Fruit fly (Drosophila melanogaster) whole organism, embryonic: ENCODE measurements around the gene CG17270.

Source experiments
- Bgb ChIP-seq: fragments of 200-800 bp; sonication (Bioruptor generic); IDR thresholded peaks from 2 replicates; pipeline ENCODE4 v1.3.6; 2022; ENCODE audit warnings: missing biosample characterization, missing genetic modification characterization; ENCODE audit not compliant: partially characterized antibody
- CG10321 ChIP-seq: fragments of 200-800 bp; sonication (Bioruptor generic); IDR thresholded peaks from 2 replicates; pipeline ENCODE4 v1.3.6; 2022; ENCODE audit warnings: missing biosample characterization, missing genetic modification characterization
- CG10431 ChIP-seq: fragments of 200-800 bp; sonication (Bioruptor generic); optimal IDR thresholded peaks from 3 replicates; lab custom pipeline; 2018; ENCODE audit warnings: missing biosample characterization, mild to moderate bottlenecking, missing genetic modification characterization
- CG13287 ChIP-seq: fragments of 200-800 bp; sonication (Bioruptor generic); IDR thresholded peaks from 2 replicates; pipeline ENCODE4 v1.3.6; 2022; ENCODE audit warnings: missing biosample characterization, missing genetic modification characterization; ENCODE audit not compliant: partially characterized antibody
- CG15479 ChIP-seq: fragments of 200-800 bp; sonication (Bioruptor generic); optimal IDR thresholded peaks from 3 replicates; lab custom pipeline; 2019; ENCODE audit warnings: missing biosample characterization, mild to moderate bottlenecking, missing genetic modification characterization, moderate library complexity
- CG16813 ChIP-seq: fragments of 200-800 bp; sonication (Bioruptor generic); IDR thresholded peaks from 3 replicates; pipeline ENCODE4 v1.3.6; 2022; ENCODE audit warnings: missing biosample characterization, missing genetic modification characterization; ENCODE audit not compliant: partially characterized antibody
- CG33213 ChIP-seq: fragments of 200-800 bp; sonication (Bioruptor generic); optimal IDR thresholded peaks from 3 replicates; lab custom pipeline; 2016; ENCODE audit warnings: missing biosample characterization, missing genetic modification characterization
- CG3726 ChIP-seq: fragments of 200-800 bp; sonication (Bioruptor generic); IDR thresholded peaks from 3 replicates; pipeline ENCODE4, ENCODE4 v1.3.6; 2022; ENCODE audit warnings: missing biosample characterization, missing genetic modification characterization
- CG42726 ChIP-seq: fragments of 200-800 bp; sonication (Bioruptor generic); IDR thresholded peaks from 2 replicates; pipeline ENCODE4 v1.3.6; 2022; ENCODE audit warnings: missing biosample characterization, missing genetic modification characterization; ENCODE audit not compliant: partially characterized antibody
- CG8290 ChIP-seq, 3 experiments: fragments of 200-800 bp; sonication (Bioruptor generic); optimal IDR thresholded peaks; 2 replicates each; lab custom pipeline; 2016 to 2019; ENCODE audit warnings: missing biosample characterization in 3 of 3, missing genetic modification characterization in 3 of 3, mild to moderate bottlenecking in 2 of 3, moderate library complexity in 1 of 3
- D ChIP-seq, 2 experiments: fragments of 200-800 bp in 1 of 2; fragments of >200 bp in 1 of 2; sonication (Bioruptor generic) in 1 of 2; optimal IDR thresholded peaks; 2 replicates in 1 of 2; 3 replicates in 1 of 2; lab custom pipeline; 2017; ENCODE audit warnings: mild to moderate bottlenecking in 1 of 2, missing biosample characterization in 1 of 2, missing genetic modification characterization in 1 of 2, missing genetic modification reagents in 1 of 2
- Doc3 ChIP-seq: fragments of 200-800 bp; sonication (Bioruptor generic); IDR thresholded peaks from 3 replicates; pipeline ENCODE4 v1.3.6; 2022; ENCODE audit warnings: missing biosample characterization, missing genetic modification characterization; ENCODE audit not compliant: partially characterized antibody
- Drgx ChIP-seq: fragments of 200-800 bp; sonication (Bioruptor generic); IDR thresholded peaks from 2 replicates; pipeline ENCODE4 v1.3.6; 2022; ENCODE audit warnings: missing biosample characterization, missing genetic modification characterization
- Ets65A ChIP-seq: fragments of 200-800 bp; sonication (Bioruptor generic); peaks from one replicate; lab custom pipeline; 2016; ENCODE audit warnings: missing biosample characterization, missing genetic modification characterization
- Fer2 ChIP-seq: fragments of 200-800 bp; sonication (Bioruptor generic); optimal IDR thresholded peaks from 2 replicates; lab custom pipeline; 2018; ENCODE audit warnings: missing biosample characterization, mild to moderate bottlenecking, missing genetic modification characterization, moderate library complexity
- HHEX ChIP-seq: fragments of 200-800 bp; sonication (Bioruptor generic); optimal IDR thresholded peaks from 3 replicates; lab custom pipeline; 2017; ENCODE audit warnings: missing biosample characterization, mild to moderate bottlenecking, missing genetic modification characterization, missing genetic modification reagents
- Hey ChIP-seq: fragments of 200-800 bp; sonication (Bioruptor generic); optimal IDR thresholded peaks from 3 replicates; lab custom pipeline; 2018; ENCODE audit warnings: missing biosample characterization, mild to moderate bottlenecking, missing genetic modification characterization
- Hr39 ChIP-seq: fragments of >200 bp; optimal IDR thresholded peaks from 2 replicates; lab custom pipeline; 2017
- MTF-1 ChIP-seq: fragments of 200-800 bp; sonication (Bioruptor generic); optimal IDR thresholded peaks from 2 replicates; lab custom pipeline; 2018; ENCODE audit warnings: missing biosample characterization, mild to moderate bottlenecking, missing genetic modification characterization, borderline replicate concordance
- Med ChIP-seq: fragments of 200-800 bp; sonication (Bioruptor generic); peaks from one replicate; lab custom pipeline; 2016; ENCODE audit warnings: missing biosample characterization, missing genetic modification characterization, mild to moderate bottlenecking, inconsistent platforms, moderate library complexity
- Opbp ChIP-seq: fragments of 200-800 bp; sonication (Bioruptor generic); IDR thresholded peaks from 3 replicates; pipeline ENCODE4 v1.3.6; 2022; ENCODE audit warnings: missing biosample characterization, missing genetic modification characterization; ENCODE audit not compliant: partially characterized antibody
- Sry-δ ChIP-seq: fragments of 200-800 bp; sonication (Bioruptor generic); optimal IDR thresholded peaks from 2 replicates; lab custom pipeline; 2016; ENCODE audit warnings: missing biosample characterization, missing genetic modification characterization
- Trl ChIP-seq, 3 experiments: fragments of >200 bp in 2 of 3; fragments of 200-800 bp in 1 of 3; sonication (Bioruptor generic) in 1 of 3; optimal IDR thresholded peaks; 2 replicates in 1 of 3; 3 replicates in 2 of 3; lab custom pipeline; 2016 to 2017; ENCODE audit warnings: missing biosample characterization in 1 of 3, missing genetic modification characterization in 1 of 3
- Xrp1 ChIP-seq: fragments of 200-800 bp; sonication (Bioruptor generic); IDR thresholded peaks from 2 replicates; pipeline ENCODE4 v1.3.6; 2022; ENCODE audit warnings: missing biosample characterization, missing genetic modification characterization
- ara ChIP-seq: fragments of 200-800 bp; sonication (Bioruptor generic); IDR thresholded peaks from 2 replicates; pipeline ENCODE4 v1.3.6; 2022; ENCODE audit warnings: missing biosample characterization, missing genetic modification characterization
- fu2 ChIP-seq: fragments of 200-800 bp; sonication (Bioruptor generic); optimal IDR thresholded peaks from 2 replicates; lab custom pipeline; 2016; ENCODE audit warnings: missing biosample characterization, missing genetic modification characterization
- hkb ChIP-seq, 2 experiments: fragments of 200-800 bp in 1 of 2; fragments of >200 bp in 1 of 2; sonication (Bioruptor generic) in 1 of 2; IDR thresholded peaks in 1 of 2; optimal IDR thresholded peaks in 1 of 2; 2 replicates each; pipeline versions ENCODE4 v1.3.6 to Lab custom; 2017 to 2022; ENCODE audit warnings: missing biosample characterization in 1 of 2, missing genetic modification characterization in 1 of 2
- jigr1 ChIP-seq: fragments of 200-800 bp; sonication (Bioruptor generic); IDR thresholded peaks from 3 replicates; pipeline ENCODE4 v1.3.6; 2022; ENCODE audit warnings: missing biosample characterization, missing genetic modification characterization
- nerfin-1 ChIP-seq: fragments of 200-800 bp; sonication (Bioruptor generic); optimal IDR thresholded peaks from 3 replicates; lab custom pipeline; 2019; ENCODE audit warnings: missing biosample characterization, mild to moderate bottlenecking, missing genetic modification characterization, moderate library complexity
- oc ChIP-seq: fragments of 200-800 bp; sonication (Bioruptor generic); optimal IDR thresholded peaks from 2 replicates; lab custom pipeline; 2018; ENCODE audit warnings: missing biosample characterization, mild to moderate bottlenecking, missing genetic modification characterization, moderate library complexity
- seq ChIP-seq: fragments of 200-800 bp; sonication (Bioruptor generic); IDR thresholded peaks from 2 replicates; pipeline ENCODE4 v1.3.6; 2022; ENCODE audit warnings: missing biosample characterization, missing genetic modification characterization
- sqz ChIP-seq: fragments of 200-800 bp; sonication (Bioruptor generic); optimal IDR thresholded peaks from 3 replicates; lab custom pipeline; 2018; ENCODE audit warnings: missing biosample characterization, mild to moderate bottlenecking, missing genetic modification characterization
- unpg ChIP-seq: fragments of 200-800 bp; sonication (Bioruptor generic); optimal IDR thresholded peaks from 3 replicates; lab custom pipeline; 2018; ENCODE audit warnings: missing biosample characterization, mild to moderate bottlenecking, missing genetic modification characterization, moderate library complexity
- zen ChIP-seq: fragments of 200-800 bp; sonication (Bioruptor generic); optimal IDR thresholded peaks from 3 replicates; lab custom pipeline; 2018; ENCODE audit warnings: missing biosample characterization, mild to moderate bottlenecking, missing genetic modification characterization, moderate library complexity

Gene CG17270

dm6 chr3R:20802253-20802652 is 16.5 kb downstream of the CG17270 start:
- peak; percentile 88 for TF ChIP-seq Hr39 (lab: Kevin White, UChicago)
- TF ChIP-seq CG10321 (GFP tag; lab: Robert Waterston, UW), result no peak
- peak; percentile 5 for TF ChIP-seq Hey (tag; lab: Kevin White, UChicago)
- no peak for TF ChIP-seq D (optimal IDR thresholded peaks at IDR 0.05; lab: Kevin White, UChicago)
- no peak for TF ChIP-seq D (GFP tag; optimal IDR thresholded peaks at IDR 0.05; lab: Kevin White, UChicago)
- no peak for TF ChIP-seq jigr1 (GFP tag; lab: Robert Waterston, UW)

- TF ChIP-seq Ets65A (GFP tag; lab: Kevin White, UChicago), result peak; percentile 60
- TF ChIP-seq CG13287, result no peak
Measured at dm6 chr3R:20796949-20797348, 21.8 kb downstream of the CG17270 start.

dm6 chr3R:20791212-20791789 is 27.4 kb downstream of the CG17270 start:
- TF ChIP-seq CG16813, result no peak
- TF ChIP-seq CG33213, result no peak
- no peak for TF ChIP-seq CG8290 (GFP tag; optimal IDR thresholded peaks at IDR 0.05; lab: Kevin White, UChicago)
- TF ChIP-seq CG8290 (tag; optimal IDR thresholded peaks at IDR 0.05; lab: Kevin White, UChicago), result no peak
- no peak for TF ChIP-seq zen
- TF ChIP-seq CG15479 (GFP tag; lab: Kevin White, UChicago), result peak; percentile 73
- no peak for TF ChIP-seq Fer2 (tag; lab: Kevin White, UChicago)
- peak in 1 of 2 experiments; percentile 23 for TF ChIP-seq Trl (optimal IDR thresholded peaks at IDR 0.05; lab: Kevin White, UChicago)
- TF ChIP-seq Trl (GFP tag; optimal IDR thresholded peaks at IDR 0.05; lab: Kevin White, UChicago), result no peak
- TF ChIP-seq Opbp (GFP tag; lab: Robert Waterston, UW), result no peak
- no peak for TF ChIP-seq Med (GFP tag; lab: Kevin White, UChicago)
- TF ChIP-seq Doc3 (GFP tag; lab: Robert Waterston, UW), result 0 out of 3 replicates have a peak, but pooled peaks have one; percentile 22
- no peak for TF ChIP-seq hkb (optimal IDR thresholded peaks at IDR 0.05; lab: Kevin White, UChicago)
- no peak for TF ChIP-seq hkb (GFP tag; IDR thresholded peaks at IDR 0.05; lab: Robert Waterston, UW)
- no peak for TF ChIP-seq MTF-1 (GFP tag; lab: Kevin White, UChicago)
- no peak for TF ChIP-seq fu2 (GFP tag; lab: Kevin White, UChicago)
- TF ChIP-seq Drgx, result no peak
- no peak for TF ChIP-seq Sry-δ
- no peak for TF ChIP-seq CG10431 (GFP tag; lab: Kevin White, UChicago)
- peak; percentile 29; the same call in 1 of the 2 replicates for TF ChIP-seq ara (GFP tag; lab: Robert Waterston, UW)
- no peak for TF ChIP-seq HHEX (GFP tag; lab: Kevin White, UChicago)
- TF ChIP-seq Xrp1 (GFP tag; lab: Robert Waterston, UW), result no peak
- TF ChIP-seq, all 482 proteins: peak for 4

dm6 chr3R:20790437-20790836 is 28.3 kb downstream of the CG17270 start:
- TF ChIP-seq oc, result no peak
- TF ChIP-seq unpg, result no peak
- no peak for TF ChIP-seq CG3726 (GFP tag; lab: Robert Waterston, UW)
- TF ChIP-seq Ets65A (GFP tag; lab: Kevin White, UChicago), result peak; percentile 64
- TF ChIP-seq Drgx, result peak; percentile 62
- no peak for TF ChIP-seq CG42726 (GFP tag; lab: Robert Waterston, UW)

dm6 chr3R:20788559-20788958 is 30.2 kb downstream of the CG17270 start:
- TF ChIP-seq Bgb (no peak), sqz (GFP tag; lab: Kevin White, UChicago) (peak; percentile 62), nerfin-1 (tag; lab: Kevin White, UChicago) (peak; percentile 72), seq (peak; percentile 37; the same call in 1 of the 2 replicates)
- TF ChIP-seq, all 482 proteins: peak for 3
